Worm (Caenorhabditis elegans) whole organism, early embryonic: ENCODE data around the gene F45H10.2.

Experiments used
- B0310.2 ChIP-seq: sonication (generic microtip); optimal IDR thresholded peaks from 2 replicates; lab custom pipeline; 2016; ENCODE audit warnings: mild to moderate bottlenecking, missing genetic modification characterization, missing compliant biosample characterization
- F13C5.2 ChIP-seq: sonication (generic microtip); optimal IDR thresholded peaks from 2 replicates; lab custom pipeline; 2017; ENCODE audit warnings: mild to moderate bottlenecking, missing genetic modification characterization, inconsistent platforms, missing compliant biosample characterization
- aly-1 ChIP-seq: sonication (generic microtip); optimal IDR thresholded peaks from 2 replicates; lab custom pipeline; 2016; ENCODE audit warnings: missing genetic modification characterization, missing compliant biosample characterization
- ama-1 ChIP-seq: fragments of 150-350 bp; optimal IDR thresholded peaks from 2 replicates; lab custom pipeline; 2014
- ets-7 ChIP-seq: sonication (generic microtip); optimal IDR thresholded peaks from 2 replicates; lab custom pipeline; 2016; ENCODE audit warnings: missing genotype, missing genetic modification characterization, missing compliant biosample characterization
- flt-1 ChIP-seq: fragments of 200-800 bp; sonication (Bioruptor generic); IDR thresholded peaks from 2 replicates; pipeline ENCODE4 v1.3.6; 2022; ENCODE audit warnings: missing genetic modification characterization, missing compliant biosample characterization
- hmg-4 ChIP-seq: fragments of 200-800 bp; sonication (Bioruptor generic); optimal IDR thresholded peaks from 2 replicates; lab custom pipeline; 2018; ENCODE audit warnings: mild to moderate bottlenecking, missing genetic modification characterization, missing compliant biosample characterization
- pes-1 ChIP-seq: fragments of 200-800 bp; sonication (Bioruptor generic); IDR thresholded peaks from 2 replicates; pipeline ENCODE4 v1.3.6; 2022; ENCODE audit warnings: missing genetic modification reagents, missing genetic modification characterization, missing compliant biosample characterization

DNA sequence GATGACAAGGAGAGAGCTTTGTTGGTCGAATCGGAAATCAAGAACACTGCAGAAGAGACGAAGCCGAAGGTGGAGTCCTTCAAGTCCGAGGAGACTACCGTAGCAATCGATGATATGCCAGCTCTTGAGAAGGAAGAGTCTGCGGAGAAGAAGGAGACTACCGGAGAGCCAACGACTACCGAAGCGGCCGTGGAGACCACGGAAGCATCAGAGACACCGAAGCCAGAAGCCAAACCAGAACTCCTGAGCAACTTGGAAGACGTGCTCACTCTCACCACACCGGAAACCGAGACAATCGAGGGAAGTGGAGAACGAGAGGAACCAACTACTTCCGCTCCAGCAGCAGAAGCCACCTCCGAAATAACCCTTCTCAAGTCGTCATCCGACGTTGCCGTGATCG, 8.7 kb downstream of the F45H10.2 start:
- TF ChIP-seq ets-7 (tag; lab: Kevin White, UChicago) = no peak
- no peak for TF ChIP-seq B0310.2 (tag; lab: Kevin White, UChicago)
- no peak for TF ChIP-seq ama-1 (lab: Kevin White, UChicago)
- TF ChIP-seq flt-1 (GFP tag; lab: Robert Waterston, UW) = no peak
- no peak for TF ChIP-seq aly-1
- TF ChIP-seq pes-1 (GFP tag; lab: Robert Waterston, UW) = no peak
- TF ChIP-seq F13C5.2 (tag; lab: Kevin White, UChicago) = no peak
- TF ChIP-seq hmg-4 (GFP tag; lab: Kevin White, UChicago) = no peak
